Fruit fly (Drosophila melanogaster) whole organism, embryonic: ENCODE data around the gene smo.
A peak's percentile ranks its signal among the peaks of the same experiment; 100 is the strongest.

Experiments used
- Ada2b ChIP-seq: fragments of 200-800 bp; sonication (Bioruptor generic); IDR thresholded peaks from 2 replicates; pipeline ENCODE4 v1.3.6; 2022; ENCODE audit warnings: missing biosample characterization, missing genetic modification characterization
- B-H1 ChIP-seq: fragments of 200-800 bp; sonication (Bioruptor generic); IDR thresholded peaks from 3 replicates; pipeline ENCODE4 v1.3.6; 2022; ENCODE audit warnings: missing biosample characterization, missing genetic modification characterization
- Blimp-1 ChIP-seq: fragments of 200-800 bp; sonication (Bioruptor generic); optimal IDR thresholded peaks from 3 replicates; lab custom pipeline; 2018; ENCODE audit warnings: missing biosample characterization, missing genetic modification characterization, mild to moderate bottlenecking, moderate library complexity, missing genetic modification reagents
- CG11504 ChIP-seq: fragments of 200-800 bp; sonication (Bioruptor generic); optimal IDR thresholded peaks from 3 replicates; lab custom pipeline; 2019; ENCODE audit warnings: missing biosample characterization, mild to moderate bottlenecking, missing genetic modification characterization, moderate library complexity
- CG11695 ChIP-seq: fragments of 200-800 bp; sonication (Bioruptor generic); IDR thresholded peaks from 3 replicates; pipeline ENCODE4 v1.3.6; 2022; ENCODE audit warnings: missing biosample characterization, missing genetic modification characterization
- CG11696 ChIP-seq: fragments of 200-800 bp; sonication (Bioruptor generic); IDR thresholded peaks from 2 replicates; pipeline ENCODE4 v1.3.6; 2022; ENCODE audit warnings: missing biosample characterization, missing genetic modification characterization
- CG13287 ChIP-seq: fragments of 200-800 bp; sonication (Bioruptor generic); IDR thresholded peaks from 2 replicates; pipeline ENCODE4 v1.3.6; 2022; ENCODE audit warnings: missing biosample characterization, missing genetic modification characterization; ENCODE audit not compliant: partially characterized antibody
- CG13894 ChIP-seq: fragments of 200-800 bp; sonication (Bioruptor generic); optimal IDR thresholded peaks from 3 replicates; lab custom pipeline; 2018; ENCODE audit warnings: missing biosample characterization, mild to moderate bottlenecking, missing genetic modification characterization, moderate library complexity
- CG15696 ChIP-seq: fragments of 200-800 bp; sonication (Bioruptor generic); optimal IDR thresholded peaks from 2 replicates; lab custom pipeline; 2019; ENCODE audit warnings: missing biosample characterization, mild to moderate bottlenecking, missing genetic modification characterization, moderate library complexity
- CG1602 ChIP-seq: fragments of 200-800 bp; sonication (Bioruptor generic); optimal IDR thresholded peaks from 3 replicates; lab custom pipeline; 2016; ENCODE audit warnings: missing biosample characterization, missing genetic modification characterization
- CG17385 ChIP-seq: fragments of 200-800 bp; sonication (Bioruptor generic); optimal IDR thresholded peaks from 3 replicates; lab custom pipeline; 2018; ENCODE audit warnings: missing biosample characterization, mild to moderate bottlenecking, missing genetic modification characterization
- CG17829 ChIP-seq: fragments of 200-800 bp; optimal IDR thresholded peaks from 2 replicates; lab custom pipeline; 2019; ENCODE audit warnings: missing biosample characterization, mild to moderate bottlenecking, missing genetic modification characterization, moderate library complexity
- CG3163 ChIP-seq: fragments of 200-800 bp; sonication (Bioruptor generic); optimal IDR thresholded peaks from 3 replicates; lab custom pipeline; 2016; ENCODE audit warnings: missing biosample characterization, missing genetic modification characterization
- CG32532 ChIP-seq: fragments of 200-800 bp; sonication (Bioruptor generic); IDR thresholded peaks from 2 replicates; pipeline ENCODE4 v1.3.6; 2022; ENCODE audit warnings: missing biosample characterization, missing genetic modification characterization
- CG3847 ChIP-seq: fragments of 200-800 bp; sonication (Bioruptor generic); IDR thresholded peaks from 2 replicates; pipeline ENCODE4 v1.3.6; 2022; ENCODE audit warnings: missing biosample characterization, missing genetic modification characterization
- CG6765 ChIP-seq: fragments of 200-800 bp; sonication (Bioruptor generic); optimal IDR thresholded peaks from 3 replicates; lab custom pipeline; 2017; ENCODE audit warnings: missing biosample characterization, mild to moderate bottlenecking, missing genetic modification characterization
- CG7357 ChIP-seq: fragments of 200-800 bp; sonication (Bioruptor generic); IDR thresholded peaks from 3 replicates; pipeline ENCODE4 v1.3.6; 2022; ENCODE audit warnings: missing biosample characterization, missing genetic modification characterization
- CG7786 ChIP-seq: fragments of 200-800 bp; sonication (Bioruptor generic); optimal IDR thresholded peaks from 2 replicates; lab custom pipeline; 2016; ENCODE audit warnings: missing biosample characterization, missing genetic modification characterization
- CG7963 ChIP-seq: fragments of 200-800 bp; sonication (Bioruptor generic); IDR thresholded peaks from 3 replicates; pipeline ENCODE4 v1.3.6; 2022; ENCODE audit warnings: missing biosample characterization, missing genetic modification characterization; ENCODE audit not compliant: partially characterized antibody
- CG8359 ChIP-seq: fragments of 200-800 bp; sonication (Bioruptor generic); optimal IDR thresholded peaks from 2 replicates; lab custom pipeline; 2017; ENCODE audit warnings: missing biosample characterization, mild to moderate bottlenecking, missing genetic modification characterization, borderline replicate concordance
- D ChIP-seq, 2 experiments: fragments of 200-800 bp in 1 of 2; fragments of >200 bp in 1 of 2; sonication (Bioruptor generic) in 1 of 2; optimal IDR thresholded peaks; 2 replicates in 1 of 2; 3 replicates in 1 of 2; lab custom pipeline; 2017; ENCODE audit warnings: mild to moderate bottlenecking in 1 of 2, missing biosample characterization in 1 of 2, missing genetic modification characterization in 1 of 2, missing genetic modification reagents in 1 of 2
- Dbx ChIP-seq: fragments of 200-800 bp; sonication (Bioruptor generic); IDR thresholded peaks from 3 replicates; pipeline ENCODE4 v1.3.6; 2022; ENCODE audit warnings: missing biosample characterization, missing genetic modification characterization
- E2f1 ChIP-seq: fragments of 200-800 bp; sonication (Bioruptor generic); IDR thresholded peaks from 2 replicates; pipeline ENCODE4 v1.3.6; 2022; ENCODE audit warnings: missing biosample characterization, missing genetic modification characterization
- Fer2 ChIP-seq: fragments of 200-800 bp; sonication (Bioruptor generic); optimal IDR thresholded peaks from 2 replicates; lab custom pipeline; 2018; ENCODE audit warnings: missing biosample characterization, mild to moderate bottlenecking, missing genetic modification characterization, moderate library complexity
- Hey ChIP-seq: fragments of 200-800 bp; sonication (Bioruptor generic); optimal IDR thresholded peaks from 3 replicates; lab custom pipeline; 2018; ENCODE audit warnings: missing biosample characterization, mild to moderate bottlenecking, missing genetic modification characterization
- Hmr ChIP-seq: fragments of 200-800 bp; sonication (Bioruptor generic); optimal IDR thresholded peaks from 3 replicates; lab custom pipeline; 2017; ENCODE audit warnings: mild to moderate bottlenecking, missing biosample characterization, missing genetic modification reagents, missing genetic modification characterization
- Myb ChIP-seq: fragments of 200-800 bp; sonication (Bioruptor generic); optimal IDR thresholded peaks from 2 replicates; lab custom pipeline; 2016; ENCODE audit warnings: missing biosample characterization, missing genetic modification characterization
- NfI ChIP-seq: fragments of 200-800 bp; sonication (Bioruptor generic); optimal IDR thresholded peaks from 3 replicates; lab custom pipeline; 2018; ENCODE audit warnings: missing biosample characterization, mild to moderate bottlenecking, missing genetic modification characterization, moderate library complexity
- Rx ChIP-seq: fragments of 200-800 bp; sonication (Bioruptor generic); IDR thresholded peaks from 2 replicates; pipeline ENCODE4 v1.3.6; 2022; ENCODE audit warnings: missing biosample characterization, missing genetic modification characterization
- Sry-δ ChIP-seq: fragments of 200-800 bp; sonication (Bioruptor generic); optimal IDR thresholded peaks from 2 replicates; lab custom pipeline; 2016; ENCODE audit warnings: missing biosample characterization, missing genetic modification characterization
- YL-1 ChIP-seq: fragments of 200-800 bp; sonication (Bioruptor generic); optimal IDR thresholded peaks from 3 replicates; lab custom pipeline; 2017; ENCODE audit warnings: missing biosample characterization, mild to moderate bottlenecking, missing genetic modification characterization
- ab ChIP-seq: fragments of 200-800 bp; sonication (Bioruptor generic); optimal IDR thresholded peaks from 2 replicates; lab custom pipeline; 2016; ENCODE audit warnings: missing biosample characterization, missing genetic modification characterization
- btn ChIP-seq: fragments of 200-800 bp; sonication (Bioruptor generic); optimal IDR thresholded peaks from 2 replicates; lab custom pipeline; 2016; ENCODE audit warnings: missing biosample characterization, missing genetic modification characterization
- cwo ChIP-seq: fragments of 200-800 bp; sonication (Bioruptor generic); optimal IDR thresholded peaks from 3 replicates; lab custom pipeline; 2017; ENCODE audit warnings: missing biosample characterization, missing genetic modification characterization, mild to moderate bottlenecking, moderate library complexity, missing genetic modification reagents
- dati ChIP-seq: fragments of 200-800 bp; sonication (Bioruptor generic); IDR thresholded peaks from 2 replicates; pipeline ENCODE4 v1.3.6; 2022; ENCODE audit warnings: missing biosample characterization, missing genetic modification characterization
- esg ChIP-seq: fragments of 200-800 bp; sonication (Bioruptor generic); conservative IDR thresholded peaks from 2 replicates; pipeline ENCODE4 v1.3.6; 2022; ENCODE audit warnings: missing biosample characterization, missing genetic modification characterization
- fru ChIP-seq: fragments of >200 bp; optimal IDR thresholded peaks from 2 replicates; lab custom pipeline; 2017
- ham ChIP-seq: fragments of 200-800 bp; sonication (Bioruptor generic); IDR thresholded peaks from 2 replicates; pipeline ENCODE4 v1.3.6; 2022; ENCODE audit warnings: missing biosample characterization, missing genetic modification characterization
- her ChIP-seq: fragments of 200-800 bp; sonication (Bioruptor generic); optimal IDR thresholded peaks from 2 replicates; lab custom pipeline; 2016; ENCODE audit warnings: missing biosample characterization, missing genetic modification characterization
- jigr1 ChIP-seq: fragments of 200-800 bp; sonication (Bioruptor generic); IDR thresholded peaks from 3 replicates; pipeline ENCODE4 v1.3.6; 2022; ENCODE audit warnings: missing biosample characterization, missing genetic modification characterization
- knrl ChIP-seq: fragments of 200-800 bp; sonication (Bioruptor generic); IDR thresholded peaks from 3 replicates; pipeline ENCODE4 v1.3.6; 2022; ENCODE audit warnings: missing biosample characterization, missing genetic modification characterization; ENCODE audit not compliant: partially characterized antibody
- lmd ChIP-seq: fragments of 200-800 bp; sonication (Bioruptor generic); IDR thresholded peaks from 2 replicates; pipeline ENCODE4 v1.3.6; 2022; ENCODE audit warnings: missing biosample characterization, missing genetic modification characterization
- lov ChIP-seq, 2 experiments: fragments of 200-800 bp in 1 of 2; fragments of >200 bp in 1 of 2; sonication (Bioruptor generic) in 1 of 2; IDR thresholded peaks in 1 of 2; optimal IDR thresholded peaks in 1 of 2; 2 replicates in 1 of 2; 3 replicates in 1 of 2; pipeline versions ENCODE4 v1.3.6 to Lab custom; 2017 to 2022; ENCODE audit warnings: missing biosample characterization in 1 of 2, missing genetic modification characterization in 1 of 2
- nerfin-1 ChIP-seq: fragments of 200-800 bp; sonication (Bioruptor generic); optimal IDR thresholded peaks from 3 replicates; lab custom pipeline; 2019; ENCODE audit warnings: missing biosample characterization, mild to moderate bottlenecking, missing genetic modification characterization, moderate library complexity
- odd ChIP-seq: fragments of 200-800 bp; sonication (Bioruptor generic); optimal IDR thresholded peaks from 2 replicates; lab custom pipeline; 2017; ENCODE audit warnings: missing biosample characterization, mild to moderate bottlenecking, missing genetic modification characterization
- phol ChIP-seq: fragments of 200-800 bp; sonication (Bioruptor generic); optimal IDR thresholded peaks from 3 replicates; lab custom pipeline; 2018; ENCODE audit warnings: missing biosample characterization, mild to moderate bottlenecking, missing genetic modification characterization, moderate library complexity
- slou ChIP-seq: fragments of 200-800 bp; sonication (Bioruptor generic); optimal IDR thresholded peaks from 3 replicates; lab custom pipeline; 2016; ENCODE audit warnings: missing biosample characterization, missing genetic modification characterization
- sob ChIP-seq: fragments of 200-800 bp; sonication (Bioruptor generic); IDR thresholded peaks from 2 replicates; pipeline ENCODE4 v1.3.6; 2022; ENCODE audit warnings: missing biosample characterization, missing genetic modification characterization
- vfl ChIP-seq: fragments of 200-800 bp; sonication (Bioruptor generic); optimal IDR thresholded peaks from 2 replicates; lab custom pipeline; 2016; ENCODE audit warnings: missing biosample characterization, missing genetic modification characterization
- zfh1 ChIP-seq: fragments of 200-800 bp; sonication (Bioruptor generic); IDR thresholded peaks from 3 replicates; pipeline ENCODE4 v1.3.6; 2022; ENCODE audit warnings: missing biosample characterization, missing genetic modification characterization

The smo gene

dm6 chr2L:286421-286820, 9.0 kb downstream of the smo start (continued):
- peak; percentile 63 for TF ChIP-seq Blimp-1 (GFP tag; lab: Kevin White, UChicago)
- TF ChIP-seq ab (GFP tag; lab: Kevin White, UChicago): peak; percentile 37
- TF ChIP-seq esg: peak; percentile 39; the same call in 1 of the 2 replicates
- peak; percentile 65 for TF ChIP-seq CG13894
- TF ChIP-seq knrl: no peak
- TF ChIP-seq Sry-δ (GFP tag; lab: Kevin White, UChicago): peak; percentile 31
- TF ChIP-seq CG11696 (GFP tag; lab: Robert Waterston, UW): no peak
- peak; percentile 79 for TF ChIP-seq CG3847 (GFP tag; lab: Robert Waterston, UW)
- peak; percentile 77 for TF ChIP-seq lmd (GFP tag; lab: Robert Waterston, UW)
- no peak for TF ChIP-seq CG13287
- TF ChIP-seq NfI (GFP tag; lab: Kevin White, UChicago): peak; percentile 65
- TF ChIP-seq zfh1: peak; percentile 67; the same call in 2 of the 3 replicates
- peak; percentile 67 for TF ChIP-seq Ada2b (GFP tag; lab: Robert Waterston, UW)
- TF ChIP-seq ham (GFP tag; lab: Robert Waterston, UW): no peak; the same call in 1 of the 2 replicates
- peak; percentile 61 for TF ChIP-seq vfl (GFP tag; lab: Kevin White, UChicago)
- TF ChIP-seq Hmr (GFP tag; lab: Kevin White, UChicago): peak; percentile 85
- peak; percentile 83 for TF ChIP-seq sob
- TF ChIP-seq her (GFP tag; lab: Kevin White, UChicago): peak; percentile 87
- peak; percentile 69 for TF ChIP-seq E2f1 (GFP tag; lab: Robert Waterston, UW)
- peak; percentile 78 for TF ChIP-seq CG7786 (GFP tag; lab: Kevin White, UChicago)
- TF ChIP-seq CG11504 (tag; lab: Kevin White, UChicago): peak; percentile 56
- TF ChIP-seq dati (GFP tag; lab: Robert Waterston, UW): no peak
- peak; percentile 57; the same call in 2 of the 3 replicates for TF ChIP-seq B-H1 (GFP tag; lab: Robert Waterston, UW)
- TF ChIP-seq lov (optimal IDR thresholded peaks at IDR 0.05; lab: Kevin White, UChicago): no peak
- no peak for TF ChIP-seq lov (GFP tag; IDR thresholded peaks at IDR 0.05; lab: Robert Waterston, UW)
- peak; percentile 15 for TF ChIP-seq CG15696 (tag; lab: Kevin White, UChicago)
- TF ChIP-seq slou (GFP tag; lab: Kevin White, UChicago): no peak
- peak; percentile 63; the same call in 1 of the 2 replicates for TF ChIP-seq Rx (GFP tag; lab: Robert Waterston, UW)
- TF ChIP-seq odd (GFP tag; lab: Kevin White, UChicago): peak; percentile 21
- TF ChIP-seq Myb (GFP tag; lab: Kevin White, UChicago): peak; percentile 46
- peak; percentile 37; the same call in 1 of the 3 replicates for TF ChIP-seq CG7357 (GFP tag; lab: Robert Waterston, UW)
- no peak for TF ChIP-seq fru (lab: Kevin White, UChicago)
- TF ChIP-seq cwo (GFP tag; lab: Kevin White, UChicago): peak; percentile 77
- peak; percentile 70 for TF ChIP-seq CG17385 (GFP tag; lab: Kevin White, UChicago)
- peak; percentile 84 for TF ChIP-seq CG32532 (GFP tag; lab: Robert Waterston, UW)
- TF ChIP-seq CG3163 (GFP tag; lab: Kevin White, UChicago): peak; percentile 31
- TF ChIP-seq CG17829 (tag; lab: Kevin White, UChicago): peak; percentile 47
- no peak for TF ChIP-seq Hey (tag; lab: Kevin White, UChicago)
- no peak for TF ChIP-seq YL-1 (GFP tag; lab: Kevin White, UChicago)
- TF ChIP-seq Dbx (GFP tag; lab: Robert Waterston, UW): peak; percentile 88
- no peak for TF ChIP-seq CG8359 (GFP tag; lab: Kevin White, UChicago)
- peak; percentile 38 for TF ChIP-seq Fer2 (tag; lab: Kevin White, UChicago)
- TF ChIP-seq phol (tag; lab: Kevin White, UChicago): peak; percentile 26
- TF ChIP-seq jigr1 (GFP tag; lab: Robert Waterston, UW): no peak
- TF ChIP-seq nerfin-1 (tag; lab: Kevin White, UChicago): no peak
- peak; percentile 62; the same call in 1 of the 3 replicates for TF ChIP-seq CG11695 (GFP tag; lab: Robert Waterston, UW)
- peak; percentile 68 for TF ChIP-seq CG6765 (GFP tag; lab: Kevin White, UChicago)
- no peak for TF ChIP-seq CG1602 (GFP tag; lab: Kevin White, UChicago)
- no peak for TF ChIP-seq CG7963 (GFP tag; lab: Robert Waterston, UW)
- no peak for TF ChIP-seq D (optimal IDR thresholded peaks at IDR 0.05; lab: Kevin White, UChicago)
- no peak for TF ChIP-seq D (GFP tag; optimal IDR thresholded peaks at IDR 0.05; lab: Kevin White, UChicago)
- peak; percentile 29 for TF ChIP-seq btn (GFP tag; lab: Kevin White, UChicago)
